Fruit fly (Drosophila melanogaster) whole organism, wandering third instar larva: ENCODE data around the gene CG11980.
A peak's percentile ranks its signal among the peaks of the same experiment; 100 is the strongest.

ENCODE experiments used
- Abd-B ChIP-seq: fragments of >200 bp; optimal IDR thresholded peaks from 2 replicates; lab custom pipeline; 2017; ENCODE audit warnings: missing biosample characterization, missing genetic modification characterization
- CG32264 ChIP-seq: fragments of 200-800 bp; sonication (Bioruptor generic); optimal IDR thresholded peaks from 2 replicates; lab custom pipeline; 2016; ENCODE audit warnings: missing biosample characterization, missing genetic modification characterization
- CG9705 ChIP-seq: fragments of 200-800 bp; sonication (Bioruptor generic); optimal IDR thresholded peaks from 2 replicates; lab custom pipeline; 2018; ENCODE audit warnings: missing biosample characterization, mild to moderate bottlenecking, missing genetic modification characterization
- CrebA ChIP-seq: fragments of 200-800 bp; sonication (Bioruptor generic); optimal IDR thresholded peaks from 2 replicates; lab custom pipeline; 2016; ENCODE audit warnings: missing biosample characterization, mild to moderate bottlenecking, missing genetic modification characterization, borderline replicate concordance
- Dfd ChIP-seq: fragments of >200 bp; optimal IDR thresholded peaks from 2 replicates; lab custom pipeline; 2017; ENCODE audit warnings: missing biosample characterization, missing genetic modification characterization
- Dif ChIP-seq: fragments of 200-275, 200-300 bp; sonication (Bioruptor generic); optimal IDR thresholded peaks from 2 replicates; lab custom pipeline; 2018; ENCODE audit warnings: missing biosample characterization, missing genetic modification characterization; ENCODE audit not compliant: partially characterized antibody
- GATAd ChIP-seq: sonication (Bioruptor generic); optimal IDR thresholded peaks from 2 replicates; lab custom pipeline; 2016; ENCODE audit warnings: missing biosample characterization, missing genetic modification characterization
- HLH106 ChIP-seq: fragments of 200-800 bp; optimal IDR thresholded peaks from 3 replicates; lab custom pipeline; 2019; ENCODE audit warnings: missing biosample characterization, mild to moderate bottlenecking, missing genetic modification characterization, moderate library complexity
- Hnf4 ChIP-seq: fragments of 200-800 bp; sonication (Bioruptor generic); optimal IDR thresholded peaks from 2 replicates; lab custom pipeline; 2016; ENCODE audit warnings: missing biosample characterization, mild to moderate bottlenecking, missing genetic modification characterization
- Hr78 ChIP-seq: fragments of >200 bp; optimal IDR thresholded peaks from 2 replicates; lab custom pipeline; 2017; ENCODE audit warnings: missing biosample characterization, missing genetic modification characterization
- Hr83 ChIP-seq: fragments of 200-300 bp; sonication (Bioruptor generic); optimal IDR thresholded peaks from 2 replicates; lab custom pipeline; 2016; ENCODE audit warnings: missing biosample characterization, mild to moderate bottlenecking, missing genetic modification characterization, moderate library complexity; ENCODE audit not compliant: poor library complexity, severe bottlenecking
- Jra ChIP-seq: sonication (Bioruptor generic); optimal IDR thresholded peaks from 2 replicates; lab custom pipeline; 2016; ENCODE audit warnings: missing biosample characterization, missing genetic modification characterization
- Mio ChIP-seq: sonication (Bioruptor generic); optimal IDR thresholded peaks from 2 replicates; lab custom pipeline; 2016; ENCODE audit warnings: missing biosample characterization, missing genetic modification characterization
- Myc ChIP-seq: fragments of >200 bp; optimal IDR thresholded peaks from 2 replicates; lab custom pipeline; 2017
- N ChIP-seq: fragments of >200 bp; optimal IDR thresholded peaks from 2 replicates; lab custom pipeline; 2018; ENCODE audit warnings: missing biosample characterization, missing external identifiers, missing genetic modification characterization
- OdsH ChIP-seq: fragments of 200-800 bp; sonication (Bioruptor generic); optimal IDR thresholded peaks from 2 replicates; lab custom pipeline; 2016; ENCODE audit warnings: missing biosample characterization, mild to moderate bottlenecking, missing genetic modification characterization
- Rel ChIP-seq, 2 experiments: fragments of 200-800 bp; sonication (Bioruptor generic) in 1 of 2; optimal IDR thresholded peaks; 2 replicates in 1 of 2; 3 replicates in 1 of 2; lab custom pipeline; 2016 to 2019; ENCODE audit warnings: mild to moderate bottlenecking in 2 of 2, missing biosample characterization in 2 of 2, missing genetic modification characterization in 2 of 2, moderate library complexity in 1 of 2
- Sp1 ChIP-seq: fragments of 200-800 bp; sonication (Bioruptor generic); optimal IDR thresholded peaks from 3 replicates; lab custom pipeline; 2019; ENCODE audit warnings: missing biosample characterization, mild to moderate bottlenecking, missing genetic modification characterization, moderate library complexity
- Vsx2 ChIP-seq: fragments of 200-300, 225-300 bp; sonication (Bioruptor generic); optimal IDR thresholded peaks from 2 replicates; lab custom pipeline; 2018; ENCODE audit warnings: missing biosample characterization, missing genetic modification characterization; ENCODE audit not compliant: partially characterized antibody
- br ChIP-seq: fragments of 200-800 bp; sonication (Bioruptor generic); optimal IDR thresholded peaks from 2 replicates; lab custom pipeline; 2016; ENCODE audit warnings: missing biosample characterization, missing genetic modification characterization
- brk ChIP-seq: fragments of 200-800 bp; sonication (Bioruptor generic); optimal IDR thresholded peaks from 2 replicates; lab custom pipeline; 2016; ENCODE audit warnings: missing biosample characterization, mild to moderate bottlenecking, missing genetic modification characterization
- dl ChIP-seq, 2 experiments: fragments of 175-275, 200-275 bp in 1 of 2; fragments of 200-275 bp in 1 of 2; sonication (Bioruptor generic); optimal IDR thresholded peaks; lab custom pipeline; 2018; ENCODE audit warnings: mild to moderate bottlenecking in 2 of 2, missing biosample characterization in 2 of 2, missing genetic modification characterization in 2 of 2, moderate library complexity in 2 of 2; ENCODE audit not compliant: partially characterized antibody in 2 of 2, insufficient read depth in 1 of 2
- dmrt93B ChIP-seq: fragments of 200-800 bp; sonication (Bioruptor generic); optimal IDR thresholded peaks from 2 replicates; lab custom pipeline; 2018; ENCODE audit warnings: missing biosample characterization, mild to moderate bottlenecking, missing genetic modification characterization
- dsf ChIP-seq: sonication (Bioruptor generic); optimal IDR thresholded peaks from 2 replicates; lab custom pipeline; 2016; ENCODE audit warnings: missing biosample characterization, missing genetic modification characterization, borderline replicate concordance
- ey ChIP-seq: fragments of 200-800 bp; sonication (Bioruptor generic); optimal IDR thresholded peaks from 2 replicates; lab custom pipeline; 2016; ENCODE audit warnings: missing biosample characterization, missing genetic modification characterization
- foxo ChIP-seq, 2 experiments: fragments of 200-800 bp; sonication (Bioruptor generic); optimal IDR thresholded peaks; 2 replicates in 1 of 2; 3 replicates in 1 of 2; lab custom pipeline; 2016 to 2017; ENCODE audit warnings: missing biosample characterization in 2 of 2, missing genetic modification characterization in 2 of 2
- fru ChIP-seq: fragments of 200-800 bp; sonication (Bioruptor generic); optimal IDR thresholded peaks from 3 replicates; lab custom pipeline; 2016; ENCODE audit warnings: missing biosample characterization, mild to moderate bottlenecking, missing genetic modification characterization
- h ChIP-seq: fragments of 200-800 bp; sonication (Bioruptor generic); optimal IDR thresholded peaks from 3 replicates; lab custom pipeline; 2016; ENCODE audit warnings: missing biosample characterization, mild to moderate bottlenecking, missing genetic modification characterization
- jim ChIP-seq: fragments of 175-275, 200-325 bp; sonication (Bioruptor generic); optimal IDR thresholded peaks from 2 replicates; lab custom pipeline; 2016; ENCODE audit warnings: missing biosample characterization, mild to moderate bottlenecking, missing genetic modification characterization
- lola ChIP-seq: fragments of >200 bp; optimal IDR thresholded peaks from 2 replicates; lab custom pipeline; 2017; ENCODE audit warnings: missing biosample characterization, missing genetic modification characterization
- pan ChIP-seq: fragments of >200 bp; optimal IDR thresholded peaks from 2 replicates; lab custom pipeline; 2017
- psq ChIP-seq: fragments of 200-800 bp; sonication (Bioruptor generic); optimal IDR thresholded peaks from 3 replicates; lab custom pipeline; 2017; ENCODE audit warnings: missing biosample characterization, mild to moderate bottlenecking, missing genetic modification characterization, moderate library complexity
- rgr ChIP-seq: fragments of 200-800 bp; sonication (Bioruptor generic); optimal IDR thresholded peaks from 3 replicates; lab custom pipeline; 2016; ENCODE audit warnings: missing biosample characterization, mild to moderate bottlenecking, missing genetic modification characterization
- sv ChIP-seq: fragments of 200-800 bp; sonication (Bioruptor generic); optimal IDR thresholded peaks from 3 replicates; lab custom pipeline; 2016; ENCODE audit warnings: missing biosample characterization, missing genetic modification characterization
- tai ChIP-seq: sonication (Bioruptor generic); optimal IDR thresholded peaks from 2 replicates; lab custom pipeline; 2016; ENCODE audit warnings: missing biosample characterization, missing genetic modification characterization
- usp ChIP-seq: fragments of >200 bp; optimal IDR thresholded peaks from 2 replicates; lab custom pipeline; 2017; ENCODE audit warnings: missing biosample characterization, missing genetic modification characterization
- woc ChIP-seq: sonication (Bioruptor generic); optimal IDR thresholded peaks from 2 replicates; lab custom pipeline; 2016; ENCODE audit warnings: missing biosample characterization, mild to moderate bottlenecking, missing genetic modification characterization

The CG11980 gene

DNA sequence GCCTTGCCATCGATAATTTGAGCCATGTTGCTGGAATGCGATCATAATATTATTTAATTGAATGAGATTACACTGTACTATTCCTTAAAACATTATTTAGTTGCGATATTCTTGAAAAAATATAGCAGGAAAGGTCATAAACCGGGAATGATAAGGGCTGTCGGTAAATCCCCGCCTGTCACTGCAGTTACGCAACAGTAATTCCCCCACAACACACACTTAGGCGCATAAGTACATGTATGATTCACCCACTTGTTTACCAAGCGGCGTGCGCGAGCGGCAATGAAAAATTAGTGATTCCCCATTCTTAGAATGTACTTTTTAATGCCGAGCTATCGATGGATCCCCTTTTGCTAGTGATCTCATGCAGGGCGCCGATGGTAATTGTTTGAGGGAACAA, 39.8 kb downstream of the CG11980 start:
- TF ChIP-seq sv (GFP tag; lab: Kevin White, UChicago) (no peak), h (GFP tag; lab: Kevin White, UChicago) (peak; percentile 52)
- TF ChIP-seq, all 38 proteins: peak for 1

DNA sequence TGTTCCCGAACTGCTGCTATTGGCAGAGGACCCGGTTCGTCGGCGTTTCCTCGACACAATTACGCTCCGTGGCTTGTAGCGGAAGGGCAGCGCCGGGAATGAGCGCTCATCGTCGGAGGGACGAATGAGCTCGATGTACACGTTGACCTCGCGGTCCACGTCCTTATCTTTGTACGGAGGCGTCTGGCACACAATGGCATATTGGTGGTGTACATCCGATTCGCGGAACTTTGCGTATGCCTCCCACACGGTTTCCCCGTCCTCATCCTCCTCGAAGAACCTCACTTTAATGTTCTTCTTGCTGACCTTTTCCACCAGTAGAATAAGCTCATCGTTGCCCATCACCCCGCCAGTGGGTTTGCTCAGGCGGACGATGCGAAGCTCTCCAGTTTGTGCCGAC, 41.9 kb downstream of the CG11980 start:
- TF ChIP-seq dsf (GFP tag; lab: Kevin White, UChicago) (no peak), dl (GFP tag; optimal IDR thresholded peaks at IDR 0.05; lab: Kevin White, UChicago; ENCODE audit: insufficient read depth in 1 of 2, partially characterized antibody in 2 of 2) (no peak), dmrt93B (GFP tag; lab: Kevin White, UChicago) (no peak), br (GFP tag; lab: Kevin White, UChicago) (no peak), Hr78 (GFP tag; lab: Kevin White, UChicago) (no peak), Mio (no peak), CrebA (GFP tag; lab: Kevin White, UChicago) (no peak), h (GFP tag; lab: Kevin White, UChicago) (no peak), Sp1 (GFP tag; lab: Kevin White, UChicago) (no peak), Dif (GFP tag; lab: Kevin White, UChicago) (no peak), ey (no peak), Dfd (GFP tag; lab: Kevin White, UChicago) (no peak), sv (GFP tag; lab: Kevin White, UChicago) (no peak), jim (GFP tag; lab: Kevin White, UChicago) (no peak), psq (GFP tag; lab: Kevin White, UChicago) (no peak), foxo (GFP tag; optimal IDR thresholded peaks at IDR 0.05; lab: Kevin White, UChicago) (no peak), pan (lab: Kevin White, UChicago) (no peak), Hnf4 (GFP tag; lab: Kevin White, UChicago) (no peak), fru (GFP tag; lab: Kevin White, UChicago) (no peak), Jra (GFP tag; lab: Kevin White, UChicago) (no peak)
- TF ChIP-seq, all 38 proteins: peak for 0

DNA sequence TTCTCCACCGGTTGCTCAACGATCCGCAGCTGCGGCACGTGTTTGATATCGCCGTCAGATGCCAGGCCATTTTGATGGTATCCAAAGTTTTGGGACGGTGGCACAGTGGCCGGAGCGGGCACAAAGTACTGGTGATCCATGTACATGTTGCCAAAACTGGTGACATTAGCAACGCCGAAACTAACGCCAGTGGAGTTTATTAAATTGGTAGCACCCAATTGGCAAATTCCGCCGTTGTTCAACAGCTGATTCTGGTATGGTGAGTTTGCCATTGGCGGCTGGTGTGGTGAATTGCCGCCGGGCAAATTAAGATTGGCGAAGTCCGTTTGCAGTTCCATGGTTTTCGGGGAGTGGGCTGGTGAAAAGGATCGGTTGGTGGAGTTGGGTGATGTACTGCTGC, 43.1 kb downstream of the CG11980 start:
- TF ChIP-seq HLH106 = no peak
- no peak for TF ChIP-seq woc
- TF ChIP-seq CrebA (GFP tag; lab: Kevin White, UChicago) = no peak
- no peak for TF ChIP-seq psq (GFP tag; lab: Kevin White, UChicago)
- TF ChIP-seq jim (GFP tag; lab: Kevin White, UChicago) = no peak
- TF ChIP-seq lola = no peak
- no peak for TF ChIP-seq Mio
- no peak for TF ChIP-seq br (GFP tag; lab: Kevin White, UChicago)
- no peak for TF ChIP-seq CG32264 (GFP tag; lab: Kevin White, UChicago)
- no peak for TF ChIP-seq fru (GFP tag; lab: Kevin White, UChicago)
- no peak for TF ChIP-seq Myc
- no peak for TF ChIP-seq Hnf4 (GFP tag; lab: Kevin White, UChicago)
- TF ChIP-seq usp (GFP tag; lab: Kevin White, UChicago) = no peak
- no peak for TF ChIP-seq h (GFP tag; lab: Kevin White, UChicago)

DNA sequence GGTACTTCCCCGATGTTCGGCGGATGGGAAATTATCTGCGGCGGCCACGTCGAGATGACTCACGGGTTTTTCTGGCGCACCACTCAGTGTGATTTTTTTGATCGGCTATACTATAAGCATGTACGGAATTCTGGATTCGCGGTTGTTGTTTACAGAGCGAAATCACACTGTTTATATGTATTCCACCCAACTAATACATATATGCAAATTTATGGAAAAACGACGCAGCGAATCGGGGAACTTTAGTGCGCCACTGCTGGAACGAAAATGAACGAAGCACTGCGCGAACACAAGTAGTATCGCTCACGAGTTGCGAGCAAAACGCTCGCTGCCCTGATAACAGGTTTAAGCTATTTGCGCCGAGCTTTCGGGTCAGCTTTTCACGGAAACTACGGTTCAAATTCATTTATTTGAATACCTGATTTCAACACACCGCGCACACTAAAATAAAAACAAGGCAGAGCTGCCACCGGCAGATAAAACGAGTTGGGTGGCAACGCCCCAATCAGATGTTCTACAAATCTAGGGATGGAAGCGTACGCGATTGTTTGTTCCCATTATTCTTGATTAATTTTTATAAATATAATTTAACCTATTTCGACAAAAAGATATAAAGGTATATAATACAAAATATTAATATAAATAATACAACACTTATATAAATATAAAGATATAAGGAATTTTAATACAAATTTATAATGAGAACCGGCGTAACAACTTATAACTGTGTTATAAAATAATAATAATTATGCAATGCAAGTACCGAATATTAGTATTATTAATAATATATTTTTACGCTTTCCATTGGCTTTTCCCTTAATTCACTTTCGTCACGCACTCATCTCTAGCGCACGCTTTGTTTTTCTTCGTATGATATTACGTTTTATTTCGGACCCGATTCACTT, 44.0 kb downstream of the CG11980 start, which contains the start of gene Rel:
Gene Rel (minus strand): TSS at position 417 of the 905 bp plus-strand sequence.
- TF ChIP-seq Jra (GFP tag; lab: Kevin White, UChicago) = peak; percentile 91
- TF ChIP-seq lola = no peak
- peak; percentile 10 to 62 for TF ChIP-seq foxo (GFP tag; optimal IDR thresholded peaks at IDR 0.05; lab: Kevin White, UChicago)
- peak; percentile 77 for TF ChIP-seq Sp1 (GFP tag; lab: Kevin White, UChicago)
- TF ChIP-seq sv (GFP tag; lab: Kevin White, UChicago) = peak; percentile 48
- TF ChIP-seq Hr78 (GFP tag; lab: Kevin White, UChicago) = no peak
- no peak for TF ChIP-seq GATAd (GFP tag; lab: Kevin White, UChicago)
- peak; percentile 80 for TF ChIP-seq h (GFP tag; lab: Kevin White, UChicago)
- peak; percentile 52 for TF ChIP-seq rgr (GFP tag; lab: Kevin White, UChicago)
- peak; percentile 75 for TF ChIP-seq Dif (GFP tag; lab: Kevin White, UChicago)
- peak; percentile 56 for TF ChIP-seq br (GFP tag; lab: Kevin White, UChicago)
- no peak for TF ChIP-seq N
- TF ChIP-seq tai (GFP tag; lab: Kevin White, UChicago) = no peak
- peak; percentile 54 for TF ChIP-seq woc
- peak; percentile 50 for TF ChIP-seq fru (GFP tag; lab: Kevin White, UChicago)
- peak; percentile 59 for TF ChIP-seq OdsH (GFP tag; lab: Kevin White, UChicago)
- TF ChIP-seq Hr83 (GFP tag; lab: Kevin White, UChicago) = peak; percentile 27
- TF ChIP-seq CG9705 (GFP tag; lab: Kevin White, UChicago) = peak; percentile 48
- TF ChIP-seq Dfd (GFP tag; lab: Kevin White, UChicago) = no peak
- no peak for TF ChIP-seq Mio
- TF ChIP-seq pan (lab: Kevin White, UChicago) = no peak
- TF ChIP-seq Rel (GFP tag; optimal IDR thresholded peaks at IDR 0.05; lab: Kevin White, UChicago) = no peak
- no peak for TF ChIP-seq Rel (tag; optimal IDR thresholded peaks at IDR 0.05; lab: Kevin White, UChicago)
- no peak for TF ChIP-seq Myc
- peak; percentile 58 for TF ChIP-seq Hnf4 (GFP tag; lab: Kevin White, UChicago)
- no peak for TF ChIP-seq CrebA (GFP tag; lab: Kevin White, UChicago)
- TF ChIP-seq psq (GFP tag; lab: Kevin White, UChicago) = peak; percentile 66
- TF ChIP-seq dl (GFP tag; optimal IDR thresholded peaks at IDR 0.05; lab: Kevin White, UChicago; ENCODE audit: insufficient read depth in 1 of 2, partially characterized antibody in 2 of 2) = peak; percentile 14 to 71
- no peak for TF ChIP-seq Abd-B
- TF ChIP-seq Vsx2 = no peak
- peak; percentile 43 for TF ChIP-seq brk
